Fruit fly (Drosophila melanogaster) whole organism, embryonic: ENCODE measurements around the gene CG1440.

Experiments used
- Atf-2 ChIP-seq: fragments of 200-800 bp; sonication (Bioruptor generic); optimal IDR thresholded peaks from 2 replicates; lab custom pipeline; 2016; ENCODE audit warnings: missing biosample characterization, missing genetic modification characterization
- CG11504 ChIP-seq: fragments of 200-800 bp; sonication (Bioruptor generic); optimal IDR thresholded peaks from 3 replicates; lab custom pipeline; 2019; ENCODE audit warnings: missing biosample characterization, mild to moderate bottlenecking, missing genetic modification characterization, moderate library complexity
- CG12391 ChIP-seq: fragments of 200-800 bp; sonication (Bioruptor generic); optimal IDR thresholded peaks from 3 replicates; lab custom pipeline; 2018; ENCODE audit warnings: missing biosample characterization, mild to moderate bottlenecking, missing genetic modification characterization, moderate library complexity
- CG14860 ChIP-seq: fragments of 200-800 bp; sonication (Bioruptor generic); IDR thresholded peaks from 3 replicates; pipeline ENCODE4 v1.3.6; 2022; ENCODE audit warnings: missing biosample characterization, missing genetic modification characterization; ENCODE audit not compliant: partially characterized antibody
- CG15479 ChIP-seq: fragments of 200-800 bp; sonication (Bioruptor generic); optimal IDR thresholded peaks from 3 replicates; lab custom pipeline; 2019; ENCODE audit warnings: missing biosample characterization, mild to moderate bottlenecking, missing genetic modification characterization, moderate library complexity
- CG15514 ChIP-seq: fragments of 200-800 bp; sonication (Bioruptor generic); optimal IDR thresholded peaks from 3 replicates; lab custom pipeline; 2017; ENCODE audit warnings: missing biosample characterization, missing genetic modification characterization, mild to moderate bottlenecking, moderate library complexity, missing genetic modification reagents
- CG15696 ChIP-seq: fragments of 200-800 bp; sonication (Bioruptor generic); optimal IDR thresholded peaks from 2 replicates; lab custom pipeline; 2019; ENCODE audit warnings: missing biosample characterization, mild to moderate bottlenecking, missing genetic modification characterization, moderate library complexity
- CG17385 ChIP-seq: fragments of 200-800 bp; sonication (Bioruptor generic); optimal IDR thresholded peaks from 3 replicates; lab custom pipeline; 2018; ENCODE audit warnings: missing biosample characterization, mild to moderate bottlenecking, missing genetic modification characterization
- CG31224 ChIP-seq: fragments of 200-800 bp; sonication (Bioruptor generic); IDR thresholded peaks from 2 replicates; pipeline ENCODE4 v1.3.6; 2022; ENCODE audit warnings: missing biosample characterization, missing genetic modification characterization
- CG3163 ChIP-seq: fragments of 200-800 bp; sonication (Bioruptor generic); optimal IDR thresholded peaks from 3 replicates; lab custom pipeline; 2016; ENCODE audit warnings: missing biosample characterization, missing genetic modification characterization
- CG32532 ChIP-seq: fragments of 200-800 bp; sonication (Bioruptor generic); IDR thresholded peaks from 2 replicates; pipeline ENCODE4 v1.3.6; 2022; ENCODE audit warnings: missing biosample characterization, missing genetic modification characterization
- CG34422 ChIP-seq: fragments of 200-800 bp; sonication (Bioruptor generic); IDR thresholded peaks from 3 replicates; pipeline ENCODE4 v1.3.6; 2022; ENCODE audit warnings: missing biosample characterization, missing genetic modification characterization
- CG6683 ChIP-seq: fragments of 200-800 bp; sonication (Bioruptor generic); optimal IDR thresholded peaks from 2 replicates; lab custom pipeline; 2017; ENCODE audit warnings: missing biosample characterization, mild to moderate bottlenecking, missing genetic modification characterization, missing genetic modification reagents
- CG6689 ChIP-seq: fragments of 200-800 bp; sonication (Bioruptor generic); IDR thresholded peaks from 2 replicates; pipeline ENCODE4 v1.3.6; 2022; ENCODE audit warnings: missing biosample characterization, missing genetic modification characterization
- CG7745 ChIP-seq: fragments of 200-800 bp; sonication (Bioruptor generic); optimal IDR thresholded peaks from 2 replicates; lab custom pipeline; 2018; ENCODE audit warnings: missing biosample characterization, mild to moderate bottlenecking, missing genetic modification characterization, moderate library complexity
- CG8478 ChIP-seq: fragments of >200 bp; optimal IDR thresholded peaks from 2 replicates; lab custom pipeline; 2018
- CG9609 ChIP-seq: fragments of 200-800 bp; sonication (Bioruptor generic); optimal IDR thresholded peaks from 3 replicates; lab custom pipeline; 2016; ENCODE audit warnings: missing biosample characterization, missing genetic modification characterization
- Dbx ChIP-seq: fragments of 200-800 bp; sonication (Bioruptor generic); IDR thresholded peaks from 3 replicates; pipeline ENCODE4 v1.3.6; 2022; ENCODE audit warnings: missing biosample characterization, missing genetic modification characterization
- Dfd ChIP-seq, 2 experiments: fragments of >200 bp; optimal IDR thresholded peaks; 2 replicates each; lab custom pipeline; 2017; ENCODE audit warnings: missing biosample characterization in 2 of 2, missing genetic modification characterization in 2 of 2
- Dll ChIP-seq: fragments of 200-800 bp; sonication (Bioruptor generic); IDR thresholded peaks from 4 replicates; pipeline ENCODE4 v1.3.6; 2022; ENCODE audit warnings: missing biosample characterization, missing genetic modification characterization; ENCODE audit not compliant: partially characterized antibody
- Drgx ChIP-seq: fragments of 200-800 bp; sonication (Bioruptor generic); IDR thresholded peaks from 2 replicates; pipeline ENCODE4 v1.3.6; 2022; ENCODE audit warnings: missing biosample characterization, missing genetic modification characterization
- E2f1 ChIP-seq: fragments of 200-800 bp; sonication (Bioruptor generic); IDR thresholded peaks from 2 replicates; pipeline ENCODE4 v1.3.6; 2022; ENCODE audit warnings: missing biosample characterization, missing genetic modification characterization
- E2f2 ChIP-seq: fragments of 200-800 bp; sonication (Bioruptor generic); IDR thresholded peaks from 2 replicates; pipeline ENCODE4 v1.3.6; 2022; ENCODE audit warnings: missing biosample characterization, missing genetic modification characterization
- ERR ChIP-seq: fragments of 200-800 bp; sonication (Bioruptor generic); optimal IDR thresholded peaks from 2 replicates; lab custom pipeline; 2016; ENCODE audit warnings: missing biosample characterization, missing genetic modification characterization
- Fer1 ChIP-seq: fragments of 200-800 bp; sonication (Bioruptor generic); optimal IDR thresholded peaks from 2 replicates; lab custom pipeline; 2017; ENCODE audit warnings: missing biosample characterization, mild to moderate bottlenecking, missing genetic modification characterization
- HLH54F ChIP-seq: fragments of 200-800 bp; sonication (Bioruptor generic); optimal IDR thresholded peaks from 3 replicates; lab custom pipeline; 2016; ENCODE audit warnings: missing biosample characterization, missing genetic modification characterization
- Jarid2 ChIP-seq: fragments of 200-800 bp; sonication (Bioruptor generic); optimal IDR thresholded peaks from 3 replicates; lab custom pipeline; 2017; ENCODE audit warnings: mild to moderate bottlenecking, missing biosample characterization, missing genetic modification reagents, missing genetic modification characterization
- MESR4 ChIP-seq: fragments of 200-800 bp; sonication (Bioruptor generic); optimal IDR thresholded peaks from 2 replicates; lab custom pipeline; 2018; ENCODE audit warnings: missing biosample characterization, mild to moderate bottlenecking, missing genetic modification characterization, moderate library complexity
- Med ChIP-seq: fragments of 200-800 bp; sonication (Bioruptor generic); peaks from one replicate; lab custom pipeline; 2016; ENCODE audit warnings: missing biosample characterization, missing genetic modification characterization, mild to moderate bottlenecking, inconsistent platforms, moderate library complexity
- YL-1 ChIP-seq: fragments of 200-800 bp; sonication (Bioruptor generic); optimal IDR thresholded peaks from 3 replicates; lab custom pipeline; 2017; ENCODE audit warnings: missing biosample characterization, mild to moderate bottlenecking, missing genetic modification characterization
- bsh ChIP-seq, 2 experiments: fragments of 200-800 bp; sonication (Bioruptor generic); optimal IDR thresholded peaks; 2 replicates each; lab custom pipeline; 2017 to 2018; ENCODE audit warnings: mild to moderate bottlenecking in 2 of 2, missing biosample characterization in 2 of 2, missing genetic modification characterization in 2 of 2, moderate library complexity in 1 of 2
- cg ChIP-seq: fragments of 200-800 bp; sonication (Bioruptor generic); optimal IDR thresholded peaks from 3 replicates; lab custom pipeline; 2019; ENCODE audit warnings: missing biosample characterization, mild to moderate bottlenecking, missing genetic modification characterization, moderate library complexity
- gfzf ChIP-seq: fragments of 200-800 bp; sonication (Bioruptor generic); optimal IDR thresholded peaks from 2 replicates; lab custom pipeline; 2016; ENCODE audit warnings: missing biosample characterization, mild to moderate bottlenecking, missing genetic modification characterization, moderate library complexity
- sob ChIP-seq: fragments of 200-800 bp; sonication (Bioruptor generic); IDR thresholded peaks from 2 replicates; pipeline ENCODE4 v1.3.6; 2022; ENCODE audit warnings: missing biosample characterization, missing genetic modification characterization
- z ChIP-seq: fragments of 200-800 bp; sonication (Bioruptor generic); IDR thresholded peaks from 3 replicates; pipeline ENCODE4 v1.3.6; 2022; ENCODE audit warnings: missing biosample characterization, missing genetic modification characterization
- zf30C ChIP-seq: fragments of 200-800 bp; sonication (Bioruptor generic); optimal IDR thresholded peaks from 3 replicates; lab custom pipeline; 2018; ENCODE audit warnings: missing biosample characterization, mild to moderate bottlenecking, missing genetic modification characterization

The CG1440 gene

dm6 chrX:8398177-8399018 lies 38.5 kb upstream of the CG1440 start, which contains the start of gene CG10555 (continued):
- TF ChIP-seq gfzf (GFP tag; lab: Kevin White, UChicago) (peak; percentile 16), CG31224 (GFP tag; lab: Robert Waterston, UW) (peak; percentile 70; the same call in 1 of the 2 replicates), Atf-2 (GFP tag; lab: Kevin White, UChicago) (peak; percentile 84), HLH54F (GFP tag; lab: Kevin White, UChicago) (peak; percentile 95), Dll (GFP tag; lab: Robert Waterston, UW) (peak; percentile 69; the same call in 3 of the 4 replicates), CG9609 (peak; percentile 89), Dfd (GFP tag; optimal IDR thresholded peaks at IDR 0.05; lab: Kevin White, UChicago) (no peak), sob (GFP tag; lab: Robert Waterston, UW) (peak; percentile 94), CG11504 (tag; lab: Kevin White, UChicago) (peak; percentile 64), Jarid2 (peak; percentile 43), z (GFP tag; lab: Robert Waterston, UW) (no peak), E2f2 (GFP tag; lab: Robert Waterston, UW) (peak; percentile 62), CG12391 (tag; lab: Kevin White, UChicago) (peak; percentile 86), Fer1 (peak; percentile 72), CG6683 (GFP tag; lab: Kevin White, UChicago) (peak; percentile 32), CG15514 (GFP tag; lab: Kevin White, UChicago) (peak; percentile 47), Med (GFP tag; lab: Kevin White, UChicago) (peak; percentile 97), CG15696 (tag; lab: Kevin White, UChicago) (peak; percentile 96), CG3163 (GFP tag; lab: Kevin White, UChicago) (peak; percentile 70)
- TF ChIP-seq, all 482 proteins: peak for 407

- TF ChIP-seq CG17385 (GFP tag; lab: Kevin White, UChicago), result peak; percentile 6
- TF ChIP-seq CG14860 (GFP tag; lab: Robert Waterston, UW), result 0 out of 3 replicates have a peak, but pooled peaks have one; percentile 4
- no peak for TF ChIP-seq bsh (GFP tag; optimal IDR thresholded peaks at IDR 0.05; lab: Kevin White, UChicago)
- TF ChIP-seq cg (GFP tag; lab: Kevin White, UChicago), result peak; percentile 97
- TF ChIP-seq Dbx (GFP tag; lab: Robert Waterston, UW), result 0 out of 3 replicates have a peak, but pooled peaks have one; percentile 14
- TF ChIP-seq CG6689 (GFP tag; lab: Robert Waterston, UW), result peak; percentile 22; the same call in 1 of the 2 replicates
- peak in 1 of 2 experiments; percentile 72 for TF ChIP-seq Dfd (GFP tag; optimal IDR thresholded peaks at IDR 0.05; lab: Kevin White, UChicago)
- no peak for TF ChIP-seq CG7745 (tag; lab: Kevin White, UChicago)
- TF ChIP-seq CG15479 (GFP tag; lab: Kevin White, UChicago), result peak; percentile 1
- TF ChIP-seq Drgx (GFP tag; lab: Robert Waterston, UW), result 0 out of 2 replicates have a peak, but pooled peaks have one; percentile 30
- 0 out of 2 replicates have a peak, but pooled peaks have one; percentile 10 for TF ChIP-seq CG32532 (GFP tag; lab: Robert Waterston, UW)
- TF ChIP-seq MESR4 (GFP tag; lab: Kevin White, UChicago), result peak; percentile 49
- peak; percentile 46; the same call in 1 of the 3 replicates for TF ChIP-seq CG34422 (GFP tag; lab: Robert Waterston, UW)
- peak; percentile 33 for TF ChIP-seq YL-1 (GFP tag; lab: Kevin White, UChicago)
- TF ChIP-seq Med (GFP tag; lab: Kevin White, UChicago), result peak; percentile 50
- TF ChIP-seq CG8478 (lab: Kevin White, UChicago), result peak; percentile 50
- peak; percentile 64 for TF ChIP-seq zf30C (GFP tag; lab: Kevin White, UChicago)
- TF ChIP-seq E2f1 (GFP tag; lab: Robert Waterston, UW), result no peak
- no peak for TF ChIP-seq ERR
These were observed 37.7 kb upstream of the CG1440 start for dm6 chrX:8399019-8399623.
